Fruit fly (Drosophila melanogaster): Measurements from ENCODE around the gene CG14864.
A peak's percentile ranks its signal among the peaks of the same experiment; 100 is the strongest.

CG14864 gene

dm6 chr3R:15262710-15263672, 5.3 kb downstream of the CG14864 start, which contains the start of the genes eIF2gamma and Set (continued):
- TF ChIP-seq Fer1 (GFP tag; optimal IDR thresholded peaks at IDR 0.05): peak; percentile 20
- TF ChIP-seq Hmx (GFP tag; optimal IDR thresholded peaks at IDR 0.05): no peak
- peak; percentile 17 for TF ChIP-seq Tbp (GFP tag; optimal IDR thresholded peaks at IDR 0.05)
- peak; percentile 82 for TF ChIP-seq sob (GFP tag; IDR thresholded peaks at IDR 0.05)
- TF ChIP-seq sens (GFP tag): peak; percentile 7
- no peak for TF ChIP-seq CG18011 (GFP tag; optimal IDR thresholded peaks at IDR 0.05)
- peak; percentile 86 for TF ChIP-seq dm (GFP tag; optimal IDR thresholded peaks at IDR 0.05)
- peak in 1 of 2 experiments; percentile 35 for TF ChIP-seq crp (GFP tag; optimal IDR thresholded peaks at IDR 0.05)
- no peak for TF ChIP-seq Doc2 (GFP tag; IDR thresholded peaks at IDR 0.05)
- peak; percentile 98 for TF ChIP-seq CG16813 (GFP tag; IDR thresholded peaks at IDR 0.05; ENCODE audit: partially characterized antibody)
- TF ChIP-seq Kr (GFP tag; optimal IDR thresholded peaks at IDR 0.05): no peak
- TF ChIP-seq psq (GFP tag; optimal IDR thresholded peaks at IDR 0.05): no peak
- no peak for TF ChIP-seq CG11696 (GFP tag; IDR thresholded peaks at IDR 0.05)
- TF ChIP-seq CG13624 (GFP tag; optimal IDR thresholded peaks at IDR 0.05): peak; percentile 37
- peak; percentile 66 for TF ChIP-seq NFAT (GFP tag; IDR thresholded peaks at IDR 0.05)
- TF ChIP-seq Sry-δ (GFP tag; optimal IDR thresholded peaks at IDR 0.05): peak; percentile 92
- no peak for TF ChIP-seq zfh1 (GFP tag; IDR thresholded peaks at IDR 0.05)
- TF ChIP-seq chn (GFP tag; optimal IDR thresholded peaks at IDR 0.05): no peak
- peak; percentile 45 for TF ChIP-seq al (GFP tag; IDR thresholded peaks at IDR 0.05)
- TF ChIP-seq E2f2 (GFP tag; IDR thresholded peaks at IDR 0.05): peak; percentile 76
- peak; percentile 11 for TF ChIP-seq Atf-2 (GFP tag; optimal IDR thresholded peaks at IDR 0.05)
- TF ChIP-seq CG1024 (GFP tag; IDR thresholded peaks at IDR 0.05): peak; percentile 39; the same call in 1 of the 2 replicates
- TF ChIP-seq GATAe (GFP tag; conservative IDR thresholded peaks at IDR 0.05): 0 out of 2 replicates have a peak, but pooled peaks have one; percentile 13
- peak; percentile 98 for TF ChIP-seq tna (GFP tag; IDR thresholded peaks at IDR 0.05; ENCODE audit: partially characterized antibody)
- TF ChIP-seq CG9932 (GFP tag; IDR thresholded peaks at IDR 0.05): peak; percentile 87
- peak; percentile 7 for TF ChIP-seq CG7928 (GFP tag; optimal IDR thresholded peaks at IDR 0.05)
- TF ChIP-seq CrebB (tag; optimal IDR thresholded peaks at IDR 0.05): peak; percentile 42
- peak; percentile 64 for TF ChIP-seq Dbx (GFP tag; IDR thresholded peaks at IDR 0.05)
- TF ChIP-seq unpg (GFP tag; optimal IDR thresholded peaks at IDR 0.05): no peak
- no peak for TF ChIP-seq Jarid2 (GFP tag; optimal IDR thresholded peaks at IDR 0.05)
- TF ChIP-seq CG16779 (GFP tag; IDR thresholded peaks at IDR 0.05): 0 out of 2 replicates have a peak, but pooled peaks have one; percentile 6
- TF ChIP-seq Rfx (GFP tag; IDR thresholded peaks at IDR 0.05): peak; percentile 86
- peak; percentile 80 for TF ChIP-seq CG15514 (GFP tag; optimal IDR thresholded peaks at IDR 0.05)
- TF ChIP-seq CG11247 (GFP tag; IDR thresholded peaks at IDR 0.05): no peak
- peak; percentile 55 for TF ChIP-seq jumu (GFP tag; optimal IDR thresholded peaks at IDR 0.05)
- TF ChIP-seq mam (GFP tag; optimal IDR thresholded peaks at IDR 0.05): peak; percentile 58
- TF ChIP-seq CG34224 (GFP tag; IDR thresholded peaks at IDR 0.05; ENCODE audit: partially characterized antibody): peak; percentile 96
- TF ChIP-seq Hr51 (GFP tag; optimal IDR thresholded peaks at IDR 0.05): peak in 1 of 2 experiments; percentile 14
- peak; percentile 88 for TF ChIP-seq CG2129 (GFP tag; IDR thresholded peaks at IDR 0.05; ENCODE audit: partially characterized antibody)
- TF ChIP-seq seq (GFP tag; IDR thresholded peaks at IDR 0.05): 0 out of 2 replicates have a peak, but pooled peaks have one; percentile 11
- TF ChIP-seq CG17829 (tag; optimal IDR thresholded peaks at IDR 0.05): peak; percentile 54
- no peak for TF ChIP-seq Rx (GFP tag; IDR thresholded peaks at IDR 0.05)
- TF ChIP-seq Bdp1 (GFP tag; optimal IDR thresholded peaks at IDR 0.05): no peak
- TF ChIP-seq CG10565 (GFP tag; optimal IDR thresholded peaks at IDR 0.05): no peak
- peak; percentile 88 for TF ChIP-seq sna (GFP tag; IDR thresholded peaks at IDR 0.05; ENCODE audit: partially characterized antibody)
- TF ChIP-seq CG3995 (GFP tag; optimal IDR thresholded peaks at IDR 0.05): peak; percentile 78
- TF ChIP-seq B-H2 (GFP tag; optimal IDR thresholded peaks at IDR 0.05): peak; percentile 74

Data from whole organism, embryonic.